Worm (Caenorhabditis elegans) whole organism, young adult: ENCODE results near the gene H05C05.4.
A peak's percentile ranks its signal among the peaks of the same experiment; 100 is the strongest.

ENCODE experiments used
- B0019.2 ChIP-seq: fragments of 200-800 bp; sonication (Bioruptor generic); conservative IDR thresholded peaks from 2 replicates; pipeline ENCODE4 v1.3.6; 2022; ENCODE audit warnings: missing genetic modification reagents, missing genetic modification characterization, missing compliant biosample characterization
- B0035.1 ChIP-seq: sonication (generic microtip); optimal IDR thresholded peaks from 2 replicates; lab custom pipeline; 2016; ENCODE audit warnings: missing genetic modification characterization, mild to moderate bottlenecking, missing compliant biosample characterization, missing genotype, missing genetic modification reagents
- B0261.1 ChIP-seq: sonication (generic microtip); optimal IDR thresholded peaks from 2 replicates; lab custom pipeline; 2016; ENCODE audit warnings: mild to moderate bottlenecking, missing genetic modification characterization, moderate library complexity, missing compliant biosample characterization
- F10E7.11 ChIP-seq: sonication (generic microtip); optimal IDR thresholded peaks from 2 replicates; lab custom pipeline; 2017; ENCODE audit warnings: mild to moderate bottlenecking, missing genetic modification characterization, moderate library complexity, missing compliant biosample characterization
- F22D6.2 ChIP-seq: sonication (generic microtip); optimal IDR thresholded peaks from 2 replicates; lab custom pipeline; 2016; ENCODE audit warnings: mild to moderate bottlenecking, missing genetic modification characterization, missing compliant biosample characterization
- F33H1.4 ChIP-seq: fragments of 200-800 bp; sonication (Bioruptor generic); IDR thresholded peaks from 2 replicates; pipeline ENCODE4 v1.3.6; 2022; ENCODE audit warnings: missing genetic modification reagents, missing genetic modification characterization, missing compliant biosample characterization
- K12H6.12 ChIP-seq: fragments of 200-800 bp; sonication (Bioruptor generic); optimal IDR thresholded peaks from 2 replicates; lab custom pipeline; 2018; ENCODE audit warnings: mild to moderate bottlenecking, missing genetic modification characterization, missing compliant biosample characterization
- T07F8.4 ChIP-seq: sonication (generic microtip); optimal IDR thresholded peaks from 2 replicates; lab custom pipeline; 2016; ENCODE audit warnings: mild to moderate bottlenecking, missing genetic modification characterization, moderate library complexity, missing compliant biosample characterization
- Y53F4B.3 ChIP-seq: fragments of 200-800 bp; sonication (Bioruptor generic); IDR thresholded peaks from 2 replicates; pipeline ENCODE4 v1.3.6; 2022; ENCODE audit warnings: missing genetic modification reagents, missing genetic modification characterization, missing compliant biosample characterization
- Y79H2A.3 ChIP-seq: fragments of 200-800 bp; sonication (Bioruptor generic); conservative IDR thresholded peaks from 2 replicates; pipeline ENCODE4 v1.3.6; 2022; ENCODE audit warnings: missing genetic modification reagents, missing genetic modification characterization, missing compliant biosample characterization
- Y95B8A.8 ChIP-seq: fragments of 200-800 bp; sonication (Bioruptor generic); IDR thresholded peaks from 2 replicates; pipeline ENCODE4 v1.3.6; 2022; ENCODE audit warnings: missing genetic modification reagents, missing genetic modification characterization, missing compliant biosample characterization
- ama-1 ChIP-seq, 3 experiments: fragments of 150-350 bp in 1 of 3; sonication (generic microtip) in 2 of 3; optimal IDR thresholded peaks; 2 replicates each; lab custom pipeline; 2014 to 2018; ENCODE audit warnings: missing biosample characterization in 2 of 3, missing genetic modification characterization in 2 of 3, missing genetic modification reagents in 2 of 3
- aptf-3 ChIP-seq: fragments of 200-800 bp; sonication (Bioruptor generic); IDR thresholded peaks from 2 replicates; pipeline ENCODE4 v1.3.6; 2022; ENCODE audit warnings: missing genetic modification characterization, missing compliant biosample characterization
- attf-3 ChIP-seq: fragments of 200-800 bp; sonication (Bioruptor generic); conservative IDR thresholded peaks from 2 replicates; pipeline ENCODE4 v1.3.6; 2022; ENCODE audit warnings: missing genetic modification reagents, missing genetic modification characterization, missing compliant biosample characterization
- attf-5 ChIP-seq: fragments of 200-800 bp; sonication (Bioruptor generic); optimal IDR thresholded peaks from 2 replicates; lab custom pipeline; 2018; ENCODE audit warnings: mild to moderate bottlenecking, missing genetic modification characterization, missing compliant biosample characterization
- bed-1 ChIP-seq: fragments of 200-800 bp; sonication (Bioruptor generic); IDR thresholded peaks from 2 replicates; pipeline ENCODE4 v1.3.6; 2022; ENCODE audit warnings: missing genetic modification reagents, missing genetic modification characterization, missing compliant biosample characterization
- cebp-2 ChIP-seq: fragments of 200-800 bp; sonication (Bioruptor generic); IDR thresholded peaks from 2 replicates; pipeline ENCODE4 v1.3.6; 2022; ENCODE audit warnings: missing genetic modification characterization, missing compliant biosample characterization
- ceh-100 ChIP-seq: fragments of 200-800 bp; sonication (Bioruptor generic); IDR thresholded peaks from 2 replicates; pipeline ENCODE4 v1.3.6; 2022; ENCODE audit warnings: missing genetic modification reagents, missing genetic modification characterization, missing compliant biosample characterization
- dox-1 ChIP-seq: fragments of 200-800 bp; sonication (Bioruptor generic); IDR thresholded peaks from 2 replicates; pipeline ENCODE4 v1.3.6; 2022; ENCODE audit warnings: missing genetic modification reagents, missing genetic modification characterization, missing compliant biosample characterization
- dpl-1 ChIP-seq: fragments of 150-350 bp; optimal IDR thresholded peaks from 2 replicates; lab custom pipeline; 2014; ENCODE audit warnings: missing biosample characterization, missing genetic modification reagents, missing genetic modification characterization
- ekl-4 ChIP-seq: fragments of 200-800 bp; sonication (Bioruptor generic); IDR thresholded peaks from 2 replicates; pipeline ENCODE4 v1.3.6; 2022; ENCODE audit warnings: missing genetic modification reagents, missing genetic modification characterization, missing compliant biosample characterization
- ets-4 ChIP-seq: fragments of 200-800 bp; sonication (Bioruptor generic); optimal IDR thresholded peaks from 2 replicates; lab custom pipeline; 2018; ENCODE audit warnings: mild to moderate bottlenecking, missing genetic modification characterization, missing compliant biosample characterization
- fkh-3 ChIP-seq: sonication (generic microtip); optimal IDR thresholded peaks from 2 replicates; lab custom pipeline; 2016; ENCODE audit warnings: mild to moderate bottlenecking, missing genetic modification characterization, missing compliant biosample characterization
- him-1 ChIP-seq: sonication (generic microtip); optimal IDR thresholded peaks from 2 replicates; lab custom pipeline; 2016; ENCODE audit warnings: missing genotype, missing genetic modification reagents, missing genetic modification characterization, missing compliant biosample characterization
- hlh-26 ChIP-seq: fragments of 200-800 bp; sonication (Bioruptor generic); conservative IDR thresholded peaks from 2 replicates; pipeline ENCODE4 v1.3.6; 2022; ENCODE audit warnings: missing genetic modification reagents, missing genetic modification characterization, missing compliant biosample characterization
- hmg-1.2 ChIP-seq: fragments of 200-800 bp; sonication (Bioruptor generic); IDR thresholded peaks from 2 replicates; pipeline ENCODE4 v1.3.6; 2022; ENCODE audit warnings: missing genetic modification reagents, missing genetic modification characterization, missing compliant biosample characterization
- hmg-20 ChIP-seq: fragments of 200-800 bp; sonication (Bioruptor generic); IDR thresholded peaks from 2 replicates; pipeline ENCODE4 v1.3.6; 2022; ENCODE audit warnings: missing genetic modification reagents, missing genetic modification characterization, missing compliant biosample characterization
- lag-1 ChIP-seq: fragments of 200-800 bp; sonication (Bioruptor generic); IDR thresholded peaks from 2 replicates; pipeline ENCODE4 v1.3.6; 2022; ENCODE audit warnings: missing genetic modification reagents, missing genetic modification characterization, missing compliant biosample characterization
- let-526 ChIP-seq: fragments of 200-800 bp; sonication (Bioruptor generic); IDR thresholded peaks from 2 replicates; pipeline ENCODE4 v1.3.6; 2022; ENCODE audit warnings: missing genetic modification reagents, missing genetic modification characterization, missing compliant biosample characterization
- lin-35 ChIP-seq, 3 experiments: fragments of 150-350 bp in 2 of 3; sonication (generic microtip) in 1 of 3; optimal IDR thresholded peaks; 2 replicates each; lab custom pipeline; 2014 to 2018; ENCODE audit warnings: missing biosample characterization in 3 of 3, missing genetic modification characterization in 3 of 3, missing genetic modification reagents in 3 of 3
- madf-3 ChIP-seq: fragments of 200-800 bp; sonication (Bioruptor generic); IDR thresholded peaks from 2 replicates; pipeline ENCODE4 v1.3.6; 2022; ENCODE audit warnings: missing genetic modification reagents, missing genetic modification characterization, missing compliant biosample characterization
- nfya-1 ChIP-seq: sonication (generic microtip); optimal IDR thresholded peaks from 2 replicates; lab custom pipeline; 2017; ENCODE audit warnings: antibody characterized with exemption, missing compliant biosample characterization, missing genetic modification characterization, borderline replicate concordance; ENCODE audit not compliant: insufficient read depth
- nhr-120 ChIP-seq: fragments of 200-800 bp; sonication (Bioruptor generic); IDR thresholded peaks from 2 replicates; pipeline ENCODE4 v1.3.6; 2022; ENCODE audit warnings: missing genetic modification characterization, missing compliant biosample characterization
- pha-4 ChIP-seq: fragments of 150-350 bp; sonication (generic microtip); optimal IDR thresholded peaks from 2 replicates; lab custom pipeline; 2014; ENCODE audit warnings: missing biosample characterization, missing genetic modification reagents, missing genetic modification characterization
- rcor-1 ChIP-seq: fragments of 200-800 bp; sonication (Bioruptor generic); IDR thresholded peaks from 2 replicates; pipeline ENCODE4 v1.3.6; 2022; ENCODE audit warnings: missing genetic modification reagents, missing genetic modification characterization, missing compliant biosample characterization
- rec-8 ChIP-seq, 2 experiments: sonication (generic microtip); optimal IDR thresholded peaks; 2 replicates each; lab custom pipeline; 2016; ENCODE audit warnings: mild to moderate bottlenecking in 2 of 2, missing genetic modification characterization in 2 of 2, missing genetic modification reagents in 2 of 2, missing genotype in 2 of 2, missing biosample characterization in 1 of 2, missing compliant biosample characterization in 1 of 2, moderate library complexity in 1 of 2
- snpc-1.3 ChIP-seq: sonication (generic microtip); optimal IDR thresholded peaks from 2 replicates; lab custom pipeline; 2017; ENCODE audit warnings: missing genetic modification characterization, mild to moderate bottlenecking, missing compliant biosample characterization, antibody characterized with exemption, moderate library complexity, missing genotype, missing genetic modification reagents; ENCODE audit not compliant: insufficient read depth
- snpc-4 ChIP-seq, 5 experiments: fragments of 150-350 bp in 1 of 5; sonication (generic microtip) in 4 of 5; optimal IDR thresholded peaks; 2 replicates each; lab custom pipeline; 2014 to 2018; ENCODE audit warnings: missing genetic modification characterization in 5 of 5, missing biosample characterization in 3 of 5, antibody characterized with exemption in 2 of 5, mild to moderate bottlenecking in 2 of 5, missing compliant biosample characterization in 2 of 5, missing genotype in 2 of 5, moderate library complexity in 2 of 5, missing genetic modification reagents in 1 of 5
- somi-1 ChIP-seq: fragments of 200-800 bp; sonication (Bioruptor generic); optimal IDR thresholded peaks from 2 replicates; lab custom pipeline; 2018; ENCODE audit warnings: mild to moderate bottlenecking, missing genetic modification characterization, missing compliant biosample characterization
- sptf-2 ChIP-seq: fragments of 200-800 bp; sonication (Bioruptor generic); optimal IDR thresholded peaks from 2 replicates; lab custom pipeline; 2018; ENCODE audit warnings: mild to moderate bottlenecking, missing genetic modification characterization, missing compliant biosample characterization
- tbp1 ChIP-seq: fragments of 200-800 bp; sonication (Bioruptor generic); optimal IDR thresholded peaks from 2 replicates; lab custom pipeline; 2018; ENCODE audit warnings: mild to moderate bottlenecking, missing genetic modification characterization, missing compliant biosample characterization
- xnd-1 ChIP-seq: sonication (generic microtip); optimal IDR thresholded peaks from 2 replicates; lab custom pipeline; 2016; ENCODE audit warnings: missing genotype, missing genetic modification reagents, missing genetic modification characterization, missing compliant biosample characterization
- ztf-18 ChIP-seq: sonication (generic microtip); optimal IDR thresholded peaks from 2 replicates; lab custom pipeline; 2016; ENCODE audit warnings: missing genotype, mild to moderate bottlenecking, missing genetic modification characterization, missing compliant biosample characterization
- ztf-22 ChIP-seq: fragments of 200-800 bp; sonication (Bioruptor generic); optimal IDR thresholded peaks from 2 replicates; lab custom pipeline; 2018; ENCODE audit warnings: mild to moderate bottlenecking, missing genetic modification characterization, moderate library complexity, missing compliant biosample characterization
- ztf-28 ChIP-seq: fragments of 200-800 bp; sonication (Bioruptor generic); IDR thresholded peaks from 2 replicates; pipeline ENCODE4 v1.3.6; 2022; ENCODE audit warnings: missing genetic modification reagents, missing genetic modification characterization, missing compliant biosample characterization
- ztf-3 ChIP-seq: fragments of 200-800 bp; sonication (Bioruptor generic); optimal IDR thresholded peaks from 2 replicates; lab custom pipeline; 2018; ENCODE audit warnings: mild to moderate bottlenecking, missing genetic modification characterization, missing compliant biosample characterization
- ztf-6 ChIP-seq: fragments of 200-800 bp; sonication (Bioruptor generic); IDR thresholded peaks from 2 replicates; pipeline ENCODE4 v1.3.6; 2022; ENCODE audit warnings: missing genetic modification reagents, missing genetic modification characterization, missing compliant biosample characterization

The H05C05.4 gene

ce11 chrIII:2946626-2947168 is 696 bp upstream of the H05C05.4 start, which contains the start of gene H05C05.1 (continued):
- TF ChIP-seq dpl-1 (peak; percentile 38), madf-3 (GFP tag; lab: Robert Waterston, UW) (no peak), nhr-120 (no peak), F22D6.2 (tag; lab: Kevin White, UChicago) (no peak), hmg-20 (GFP tag; lab: Robert Waterston, UW) (no peak), let-526 (GFP tag; lab: Robert Waterston, UW) (no peak), hmg-1.2 (peak; percentile 35; the same call in 1 of the 2 replicates), ekl-4 (GFP tag; lab: Robert Waterston, UW) (peak; percentile 63), cebp-2 (GFP tag; lab: Robert Waterston, UW) (no peak), ceh-100 (GFP tag; lab: Robert Waterston, UW) (no peak), xnd-1 (tag; lab: Kevin White, UChicago) (peak; percentile 99), dox-1 (GFP tag; lab: Robert Waterston, UW) (peak; percentile 78), tbp1 (GFP tag; lab: Kevin White, UChicago) (peak; percentile 46), hlh-26 (GFP tag; lab: Robert Waterston, UW) (no peak), B0261.1 (tag; lab: Kevin White, UChicago) (no peak), F33H1.4 (GFP tag; lab: Robert Waterston, UW) (peak; percentile 98), ztf-22 (GFP tag; lab: Kevin White, UChicago) (no peak), lag-1 (GFP tag; lab: Robert Waterston, UW) (no peak), him-1 (tag; lab: Kevin White, UChicago) (peak; percentile 32), rec-8 (tag; optimal IDR thresholded peaks at IDR 0.05; lab: Kevin White, UChicago) (no peak), ztf-18 (tag; lab: Kevin White, UChicago) (no peak), bed-1 (no peak), Y79H2A.3 (GFP tag; lab: Robert Waterston, UW) (no peak), B0019.2 (GFP tag; lab: Robert Waterston, UW) (0 out of 2 replicates have a peak, but pooled peaks have one; percentile 24), rcor-1 (peak; percentile 56; the same call in 1 of the 2 replicates), snpc-4 (GFP tag; optimal IDR thresholded peaks at IDR 0.05; lab: Kevin White, UChicago) (no peak), snpc-4 (tag; optimal IDR thresholded peaks at IDR 0.05; lab: Kevin White, UChicago) (no peak), ztf-3 (GFP tag; lab: Kevin White, UChicago) (no peak), aptf-3 (GFP tag; lab: Robert Waterston, UW) (no peak), ztf-28 (no peak), Y95B8A.8 (GFP tag; lab: Robert Waterston, UW) (0 out of 2 replicates have a peak, but pooled peaks have one; percentile 45), lin-35 (GFP tag; optimal IDR thresholded peaks at IDR 0.05; lab: Kevin White, UChicago) (no peak), somi-1 (no peak), fkh-3 (tag; lab: Kevin White, UChicago) (no peak), attf-5 (no peak), ama-1 (optimal IDR thresholded peaks at IDR 0.05; lab: Kevin White, UChicago) (no peak), ama-1 (GFP tag; optimal IDR thresholded peaks at IDR 0.05; lab: Kevin White, UChicago) (no peak), ztf-6 (GFP tag; lab: Robert Waterston, UW) (no peak), pha-4 (no peak), attf-3 (GFP tag; lab: Robert Waterston, UW) (no peak), T07F8.4 (tag; lab: Kevin White, UChicago) (no peak), ets-4 (GFP tag; lab: Kevin White, UChicago) (no peak), sptf-2 (GFP tag; lab: Kevin White, UChicago) (no peak), F10E7.11 (tag; lab: Kevin White, UChicago) (no peak), Y53F4B.3 (no peak), snpc-1.3 (peak; percentile 44), B0035.1 (tag; lab: Kevin White, UChicago) (no peak), nfya-1 (no peak), K12H6.12 (no peak)
